Worm (Caenorhabditis elegans) whole organism, mixed stage, embryonic: ENCODE data around the gene hlh-1.

Experiments
- M03D4.4 ChIP-seq: sonication (generic microtip); optimal IDR thresholded peaks from 2 replicates; lab custom pipeline; 2017; ENCODE audit warnings: mild to moderate bottlenecking, missing genetic modification characterization, missing compliant biosample characterization
- bed-3 ChIP-seq: fragments of 200-800 bp; sonication (Bioruptor generic); optimal IDR thresholded peaks from 3 replicates; lab custom pipeline; 2018; ENCODE audit warnings: mild to moderate bottlenecking, missing genetic modification characterization, moderate library complexity, missing compliant biosample characterization
- blmp-1 ChIP-seq: fragments of 150-350 bp; optimal IDR thresholded peaks from 2 replicates; lab custom pipeline; 2014; ENCODE audit warnings: missing biosample characterization, missing genetic modification characterization
- ceh-39 ChIP-seq: fragments of 150-350 bp; optimal IDR thresholded peaks from 2 replicates; lab custom pipeline; 2014; ENCODE audit warnings: missing biosample characterization, missing genetic modification characterization
- ceh-43 ChIP-seq: fragments of 200-800 bp; sonication (Bioruptor generic); optimal IDR thresholded peaks from 2 replicates; lab custom pipeline; 2018; ENCODE audit warnings: mild to moderate bottlenecking, missing genetic modification characterization, moderate library complexity, missing compliant biosample characterization
- ceh-83 ChIP-seq: fragments of 200-800 bp; sonication (Bioruptor generic); optimal IDR thresholded peaks from 2 replicates; lab custom pipeline; 2018; ENCODE audit warnings: mild to moderate bottlenecking, missing genetic modification characterization, missing compliant biosample characterization
- ces-1 ChIP-seq: fragments of 150-350 bp; optimal IDR thresholded peaks from 2 replicates; lab custom pipeline; 2014; ENCODE audit warnings: missing biosample characterization, missing genetic modification reagents, missing genetic modification characterization
- cnd-1 ChIP-seq: fragments of 200-800 bp; sonication (Bioruptor generic); optimal IDR thresholded peaks from 2 replicates; lab custom pipeline; 2018; ENCODE audit warnings: mild to moderate bottlenecking, missing genetic modification characterization, missing compliant biosample characterization
- drap-1 ChIP-seq: fragments of 200-800 bp; sonication (Bioruptor generic); optimal IDR thresholded peaks from 3 replicates; lab custom pipeline; 2018; ENCODE audit warnings: mild to moderate bottlenecking, missing genetic modification characterization, missing compliant biosample characterization
- elt-1 ChIP-seq: sonication (generic microtip); optimal IDR thresholded peaks from 2 replicates; lab custom pipeline; 2017; ENCODE audit warnings: missing genetic modification characterization, mild to moderate bottlenecking, missing compliant biosample characterization, antibody characterized with exemption, moderate library complexity, borderline replicate concordance; ENCODE audit not compliant: insufficient read depth
- elt-3 ChIP-seq: fragments of 150-350 bp; optimal IDR thresholded peaks from 2 replicates; lab custom pipeline; 2014; ENCODE audit warnings: missing biosample characterization, missing genetic modification characterization
- flh-1 ChIP-seq: fragments of 200-800 bp; sonication (Bioruptor generic); optimal IDR thresholded peaks from 2 replicates; lab custom pipeline; 2018; ENCODE audit warnings: mild to moderate bottlenecking, missing genetic modification characterization, moderate library complexity, missing compliant biosample characterization
- ham-2 ChIP-seq: fragments of 200-800 bp; sonication (Bioruptor generic); optimal IDR thresholded peaks from 2 replicates; lab custom pipeline; 2018; ENCODE audit warnings: mild to moderate bottlenecking, missing genetic modification characterization, missing compliant biosample characterization
- hlh-1 ChIP-seq: fragments of 150-350 bp; optimal IDR thresholded peaks from 2 replicates; lab custom pipeline; 2014; ENCODE audit warnings: missing biosample characterization, missing genetic modification reagents, missing genetic modification characterization
- lin-13 ChIP-seq: fragments of 150-350 bp; optimal IDR thresholded peaks from 2 replicates; lab custom pipeline; 2014; ENCODE audit warnings: missing biosample characterization, missing genetic modification characterization
- lin-32 ChIP-seq: fragments of 200-800 bp; sonication (Bioruptor generic); optimal IDR thresholded peaks from 2 replicates; lab custom pipeline; 2018; ENCODE audit warnings: mild to moderate bottlenecking, missing genetic modification characterization, missing compliant biosample characterization
- lsy-2 ChIP-seq: fragments of 150-350 bp; optimal IDR thresholded peaks from 2 replicates; lab custom pipeline; 2014; ENCODE audit warnings: missing biosample characterization, missing genetic modification characterization
- mep-1 ChIP-seq: fragments of 150-350 bp; optimal IDR thresholded peaks from 2 replicates; lab custom pipeline; 2017; ENCODE audit warnings: missing biosample characterization, missing genetic modification reagents, missing genetic modification characterization, inconsistent platforms
- mls-2 ChIP-seq: sonication (generic microtip); optimal IDR thresholded peaks from 2 replicates; lab custom pipeline; 2016; ENCODE audit warnings: mild to moderate bottlenecking, missing genetic modification characterization, moderate library complexity, missing compliant biosample characterization
- nhr-12 ChIP-seq: fragments of 150-350 bp; optimal IDR thresholded peaks from 2 replicates; lab custom pipeline; 2014; ENCODE audit warnings: missing biosample characterization, missing genetic modification characterization
- nhr-2 ChIP-seq: fragments of 150-350 bp; optimal IDR thresholded peaks from 2 replicates; lab custom pipeline; 2014; ENCODE audit warnings: missing biosample characterization, missing genetic modification characterization
- nhr-237 ChIP-seq: fragments of 150-350 bp; optimal IDR thresholded peaks from 2 replicates; lab custom pipeline; 2014; ENCODE audit warnings: missing biosample characterization, missing genetic modification characterization
- nhr-28 ChIP-seq: fragments of 150-350 bp; optimal IDR thresholded peaks from 2 replicates; lab custom pipeline; 2014; ENCODE audit warnings: missing biosample characterization, missing genetic modification characterization
- pha-4 ChIP-seq: fragments of 150-350 bp; optimal IDR thresholded peaks from 2 replicates; lab custom pipeline; 2018; ENCODE audit warnings: missing biosample characterization, missing genetic modification reagents, missing genetic modification characterization
- sem-2 ChIP-seq: fragments of 200-800 bp; sonication (Bioruptor generic); optimal IDR thresholded peaks from 2 replicates; lab custom pipeline; 2018; ENCODE audit warnings: mild to moderate bottlenecking, missing genetic modification characterization, missing compliant biosample characterization
- snpc-4 ChIP-seq: fragments of 150-350 bp; optimal IDR thresholded peaks from 2 replicates; lab custom pipeline; 2014; ENCODE audit warnings: missing biosample characterization, missing genetic modification characterization
- tbx-8 ChIP-seq: fragments of 200-800 bp; sonication (Bioruptor generic); optimal IDR thresholded peaks from 2 replicates; lab custom pipeline; 2018; ENCODE audit warnings: mild to moderate bottlenecking, missing genetic modification characterization, moderate library complexity, missing compliant biosample characterization
- unc-120 ChIP-seq: sonication (generic microtip); optimal IDR thresholded peaks from 2 replicates; lab custom pipeline; 2017; ENCODE audit warnings: missing genetic modification characterization, missing compliant biosample characterization; ENCODE audit not compliant: poor library complexity, severe bottlenecking
- unc-39 ChIP-seq: fragments of 150-350 bp; optimal IDR thresholded peaks from 2 replicates; lab custom pipeline; 2014; ENCODE audit warnings: missing biosample characterization, missing genetic modification characterization
- unc-62 ChIP-seq: fragments of 150-350 bp; optimal IDR thresholded peaks from 2 replicates; lab custom pipeline; 2014; ENCODE audit warnings: missing biosample characterization, missing genetic modification reagents, missing genetic modification characterization
- zip-8 ChIP-seq: fragments of 150-350 bp; optimal IDR thresholded peaks from 2 replicates; lab custom pipeline; 2014; ENCODE audit warnings: missing biosample characterization, missing genetic modification characterization

Gene hlh-1

ce11 chrII:4517254-4517653 lies 1.1 kb upstream of the hlh-1 start:
- TF ChIP-seq M03D4.4 (tag; lab: Kevin White, UChicago) (no peak), lin-13 (tag; lab: Kevin White, UChicago) (no peak), elt-1 (tag; lab: Kevin White, UChicago) (no peak), hlh-1 (tag; lab: Kevin White, UChicago) (peak; percentile 95), lsy-2 (tag; lab: Kevin White, UChicago) (peak; percentile 14), ceh-39 (tag; lab: Kevin White, UChicago) (no peak), zip-8 (tag; lab: Kevin White, UChicago) (no peak), drap-1 (GFP tag; lab: Kevin White, UChicago) (no peak), mls-2 (tag; lab: Kevin White, UChicago) (no peak), bed-3 (GFP tag; lab: Kevin White, UChicago) (no peak)

- TF ChIP-seq hlh-1 (tag; lab: Kevin White, UChicago) (peak; percentile 100), unc-120 (peak; percentile 89), ceh-83 (no peak), unc-62 (GFP tag; lab: Kevin White, UChicago) (peak; percentile 62)
- TF ChIP-seq, all 35 proteins: peak for 3
These were observed 1.7 kb downstream of the hlh-1 start for ce11 chrII:4519976-4520594.

- TF ChIP-seq unc-62 (GFP tag; lab: Kevin White, UChicago), result no peak
- no peak for TF ChIP-seq flh-1 (GFP tag; lab: Kevin White, UChicago)
- TF ChIP-seq blmp-1 (tag; lab: Kevin White, UChicago), result no peak
- no peak for TF ChIP-seq nhr-2 (tag; lab: Kevin White, UChicago)
- no peak for TF ChIP-seq lin-32 (GFP tag; lab: Kevin White, UChicago)
- TF ChIP-seq hlh-1 (tag; lab: Kevin White, UChicago), result no peak
- no peak for TF ChIP-seq zip-8 (tag; lab: Kevin White, UChicago)
- no peak for TF ChIP-seq ceh-39 (tag; lab: Kevin White, UChicago)
These were observed 4.8 kb downstream of the hlh-1 start, which contains the start of the genes B0304.4 and B0304.2 for ce11 chrII:4523122-4523672. TSS of gene B0304.4 (minus strand) at chrII:4523222. TSS of gene B0304.2 (plus strand) at chrII:4523622.

- TF ChIP-seq elt-1 (tag; lab: Kevin White, UChicago) (no peak), nhr-2 (tag; lab: Kevin White, UChicago) (no peak), ceh-83 (no peak), zip-8 (tag; lab: Kevin White, UChicago) (no peak), unc-39 (tag; lab: Kevin White, UChicago) (no peak), ham-2 (no peak)
These were observed 6.8 kb downstream of the hlh-1 start for ce11 chrII:4525185-4525584.

ce11 chrII:4527800-4528199 lies 9.4 kb downstream of the hlh-1 start, which contains the start of gene sra-35:
TSS of gene sra-35 (minus strand) at chrII:4527900.
- TF ChIP-seq unc-120 (no peak), mep-1 (no peak), tbx-8 (GFP tag; lab: Kevin White, UChicago) (no peak), pha-4 (no peak), nhr-28 (tag; lab: Kevin White, UChicago) (no peak), lsy-2 (tag; lab: Kevin White, UChicago) (no peak), ces-1 (GFP tag; lab: Kevin White, UChicago) (no peak), sem-2 (GFP tag; lab: Kevin White, UChicago) (no peak), cnd-1 (tag; lab: Kevin White, UChicago) (no peak), ham-2 (no peak), snpc-4 (tag; lab: Kevin White, UChicago) (no peak), lin-32 (GFP tag; lab: Kevin White, UChicago) (no peak), nhr-12 (no peak), lin-13 (tag; lab: Kevin White, UChicago) (no peak), nhr-2 (tag; lab: Kevin White, UChicago) (no peak)

- no peak for TF ChIP-seq M03D4.4 (tag; lab: Kevin White, UChicago)
- no peak for TF ChIP-seq tbx-8 (GFP tag; lab: Kevin White, UChicago)
- no peak for TF ChIP-seq elt-3 (tag; lab: Kevin White, UChicago)
- TF ChIP-seq drap-1 (GFP tag; lab: Kevin White, UChicago), result no peak
- TF ChIP-seq lsy-2 (tag; lab: Kevin White, UChicago), result no peak
- no peak for TF ChIP-seq nhr-237
- TF ChIP-seq ceh-43, result no peak
- TF ChIP-seq snpc-4 (tag; lab: Kevin White, UChicago), result no peak
These were observed 13.5 kb downstream of the hlh-1 start, which contains the start of gene sra-32 for ce11 chrII:4531880-4532279. TSS of gene sra-32 (minus strand) at chrII:4531980.
